Worm (Caenorhabditis elegans) whole organism, mixed stage, embryonic: Measurements from ENCODE around the gene rbm-7.

Experiments used
- ces-1 ChIP-seq: fragments of 150-350 bp; optimal IDR thresholded peaks from 2 replicates; lab custom pipeline; 2014; ENCODE audit warnings: missing biosample characterization, missing genetic modification reagents, missing genetic modification characterization
- elt-3 ChIP-seq: fragments of 150-350 bp; optimal IDR thresholded peaks from 2 replicates; lab custom pipeline; 2014; ENCODE audit warnings: missing biosample characterization, missing genetic modification characterization
- hlh-1 ChIP-seq: fragments of 150-350 bp; optimal IDR thresholded peaks from 2 replicates; lab custom pipeline; 2014; ENCODE audit warnings: missing biosample characterization, missing genetic modification reagents, missing genetic modification characterization
- mep-1 ChIP-seq: fragments of 150-350 bp; optimal IDR thresholded peaks from 2 replicates; lab custom pipeline; 2017; ENCODE audit warnings: missing biosample characterization, missing genetic modification reagents, missing genetic modification characterization, inconsistent platforms
- nhr-12 ChIP-seq: fragments of 150-350 bp; optimal IDR thresholded peaks from 2 replicates; lab custom pipeline; 2014; ENCODE audit warnings: missing biosample characterization, missing genetic modification characterization
- pha-4 ChIP-seq: fragments of 150-350 bp; optimal IDR thresholded peaks from 2 replicates; lab custom pipeline; 2018; ENCODE audit warnings: missing biosample characterization, missing genetic modification reagents, missing genetic modification characterization
- snpc-4 ChIP-seq: fragments of 150-350 bp; optimal IDR thresholded peaks from 2 replicates; lab custom pipeline; 2014; ENCODE audit warnings: missing biosample characterization, missing genetic modification characterization
- unc-120 ChIP-seq: sonication (generic microtip); optimal IDR thresholded peaks from 2 replicates; lab custom pipeline; 2017; ENCODE audit warnings: missing genetic modification characterization, missing compliant biosample characterization; ENCODE audit not compliant: poor library complexity, severe bottlenecking
- unc-39 ChIP-seq: fragments of 150-350 bp; optimal IDR thresholded peaks from 2 replicates; lab custom pipeline; 2014; ENCODE audit warnings: missing biosample characterization, missing genetic modification characterization
- unc-62 ChIP-seq: fragments of 150-350 bp; optimal IDR thresholded peaks from 2 replicates; lab custom pipeline; 2014; ENCODE audit warnings: missing biosample characterization, missing genetic modification reagents, missing genetic modification characterization
- ztf-11 ChIP-seq: fragments of 150-350 bp; optimal IDR thresholded peaks from 2 replicates; lab custom pipeline; 2014; ENCODE audit warnings: missing biosample characterization, missing genetic modification characterization

DNA sequence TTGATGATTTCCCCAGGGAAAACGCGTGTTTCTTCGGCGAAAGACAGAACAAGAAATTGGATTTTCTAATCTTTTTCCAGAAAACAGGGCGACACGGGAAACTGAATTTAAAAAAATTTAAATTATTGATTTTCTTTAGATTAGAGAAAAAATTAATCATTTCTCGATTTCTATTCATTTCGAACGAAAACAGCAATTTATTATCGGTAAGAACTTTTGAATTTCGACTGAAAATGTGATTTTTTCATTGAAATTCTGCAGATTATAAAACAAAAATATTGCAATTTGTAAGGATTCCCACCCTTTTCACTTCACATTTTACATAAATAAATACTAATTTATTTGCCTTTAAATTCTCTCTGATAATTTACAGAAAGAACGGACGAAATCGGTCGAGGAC, 40.7 kb upstream of the rbm-7 start, which contains the start of gene bckd-1A:
- TF ChIP-seq unc-39 (no peak), nhr-12 (no peak), ztf-11 (tag; lab: Kevin White, UChicago) (no peak), mep-1 (no peak), hlh-1 (tag; lab: Kevin White, UChicago) (no peak), snpc-4 (tag; lab: Kevin White, UChicago) (no peak), ces-1 (GFP tag; lab: Kevin White, UChicago) (no peak), unc-62 (GFP tag; lab: Kevin White, UChicago) (no peak), pha-4 (tag; lab: Kevin White, UChicago) (no peak), elt-3 (no peak), unc-120 (tag; lab: Kevin White, UChicago) (no peak)
